Worm (Caenorhabditis elegans) whole organism, mixed stage, embryonic: Measurements from ENCODE around the gene R02F2.8.

Experiments
- ceh-43 ChIP-seq: fragments of 200-800 bp; sonication (Bioruptor generic); optimal IDR thresholded peaks from 2 replicates; lab custom pipeline; 2018; ENCODE audit warnings: mild to moderate bottlenecking, missing genetic modification characterization, moderate library complexity, missing compliant biosample characterization
- elt-1 ChIP-seq: sonication (generic microtip); optimal IDR thresholded peaks from 2 replicates; lab custom pipeline; 2017; ENCODE audit warnings: missing genetic modification characterization, mild to moderate bottlenecking, missing compliant biosample characterization, antibody characterized with exemption, moderate library complexity, borderline replicate concordance; ENCODE audit not compliant: insufficient read depth
- lin-13 ChIP-seq: fragments of 150-350 bp; optimal IDR thresholded peaks from 2 replicates; lab custom pipeline; 2014; ENCODE audit warnings: missing biosample characterization, missing genetic modification characterization
- pha-4 ChIP-seq: fragments of 150-350 bp; optimal IDR thresholded peaks from 2 replicates; lab custom pipeline; 2018; ENCODE audit warnings: missing biosample characterization, missing genetic modification reagents, missing genetic modification characterization
- unc-120 ChIP-seq: sonication (generic microtip); optimal IDR thresholded peaks from 2 replicates; lab custom pipeline; 2017; ENCODE audit warnings: missing genetic modification characterization, missing compliant biosample characterization; ENCODE audit not compliant: poor library complexity, severe bottlenecking
- unc-62 ChIP-seq: fragments of 150-350 bp; optimal IDR thresholded peaks from 2 replicates; lab custom pipeline; 2014; ENCODE audit warnings: missing biosample characterization, missing genetic modification reagents, missing genetic modification characterization
- ztf-11 ChIP-seq: fragments of 150-350 bp; optimal IDR thresholded peaks from 2 replicates; lab custom pipeline; 2014; ENCODE audit warnings: missing biosample characterization, missing genetic modification characterization

DNA sequence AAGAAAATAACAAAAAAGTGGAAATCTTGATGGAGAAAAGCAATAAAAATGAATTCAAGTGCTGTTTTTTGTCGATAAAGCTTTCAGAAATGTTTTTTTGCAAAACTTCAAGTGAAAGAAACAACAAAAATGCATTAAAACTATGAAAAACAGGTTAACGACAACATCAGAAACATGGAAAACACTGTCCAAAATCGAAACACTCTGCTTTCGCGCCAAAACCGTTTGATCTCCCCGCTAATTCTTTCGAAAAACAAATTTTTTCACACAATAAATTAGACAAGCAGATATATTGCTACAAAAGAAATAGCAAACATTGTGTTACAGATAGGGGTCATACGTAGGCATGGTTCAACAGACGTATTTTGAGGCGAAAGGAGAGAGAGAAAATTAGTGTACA lies 46.7 kb upstream of the R02F2.8 start:
- TF ChIP-seq elt-1: no peak
- TF ChIP-seq lin-13: no peak
- no peak for TF ChIP-seq pha-4 (tag; lab: Kevin White, UChicago)
- no peak for TF ChIP-seq ztf-11 (tag; lab: Kevin White, UChicago)
- no peak for TF ChIP-seq unc-120 (tag; lab: Kevin White, UChicago)
- TF ChIP-seq ceh-43: no peak
- TF ChIP-seq unc-62 (GFP tag; lab: Kevin White, UChicago): no peak
